Fruit fly (Drosophila melanogaster): ENCODE results near the gene Ccdc39.
A peak's percentile ranks its signal among the peaks of the same experiment; 100 is the strongest.

DNA sequence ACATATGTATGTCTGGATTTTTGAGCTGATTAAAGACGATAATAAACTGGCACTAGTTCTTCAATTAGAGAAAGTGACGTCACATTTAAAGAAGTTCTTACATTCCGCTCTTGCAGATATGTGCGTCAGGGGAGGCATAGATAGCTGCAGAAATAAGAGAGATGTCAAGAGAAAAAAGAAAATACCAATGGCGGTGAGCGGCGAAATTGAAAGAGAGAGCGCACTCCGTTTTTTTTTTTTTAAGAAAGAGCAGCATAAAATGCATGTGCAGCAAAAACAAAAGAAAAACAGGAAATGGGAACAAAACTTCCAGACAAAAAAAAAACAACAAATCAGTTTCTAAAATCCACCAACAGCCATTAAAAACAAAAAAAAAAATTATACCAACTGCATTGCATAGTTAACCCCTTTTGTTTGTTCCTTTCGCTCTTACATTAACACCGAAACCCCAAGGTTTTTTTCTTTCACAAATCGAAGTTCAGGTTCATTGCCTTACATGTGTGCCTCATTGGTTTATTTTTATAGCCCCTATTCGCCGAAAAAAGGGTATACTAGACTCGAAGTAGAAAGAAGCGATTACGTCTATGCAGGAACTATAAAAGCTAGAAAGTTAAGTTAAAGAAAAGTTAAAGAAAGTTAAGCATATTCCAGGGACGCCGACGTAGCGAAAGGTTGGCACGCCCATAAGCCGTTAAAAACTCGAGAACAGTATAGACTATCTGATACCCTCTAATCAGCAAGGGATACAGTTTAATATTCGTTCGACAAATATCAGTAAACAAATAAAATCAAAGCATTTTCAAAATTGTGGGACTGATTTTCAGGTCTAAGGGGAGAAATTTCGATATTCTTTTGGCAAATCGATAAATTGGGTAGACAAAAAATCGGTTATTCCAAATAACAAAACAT, 43.7 kb downstream of the Ccdc39 start:
- TF ChIP-seq EcR (GFP tag; optimal IDR thresholded peaks at IDR 0.05) = peak in 1 of 2 experiments; percentile 60
- TF ChIP-seq pan (optimal IDR thresholded peaks at IDR 0.05) = no peak
- no peak for TF ChIP-seq Dll (optimal IDR thresholded peaks at IDR 0.05)
- TF ChIP-seq CG8478 (optimal IDR thresholded peaks at IDR 0.05) = no peak
- no peak for TF ChIP-seq psq (optimal IDR thresholded peaks at IDR 0.05)
- no peak for TF ChIP-seq usp (GFP tag; optimal IDR thresholded peaks at IDR 0.05)
